Worm (Caenorhabditis elegans) whole organism, midembryonic: ENCODE results near the gene dyf-4.

Source experiments
- T22C8.4 ChIP-seq: fragments of 200-800 bp; sonication (Bioruptor generic); IDR thresholded peaks from 2 replicates; pipeline ENCODE4 v1.3.6; 2022; ENCODE audit warnings: missing genetic modification characterization, missing compliant biosample characterization
- cog-1 ChIP-seq: sonication (generic microtip); optimal IDR thresholded peaks from 2 replicates; lab custom pipeline; 2016; ENCODE audit warnings: missing genetic modification characterization, missing compliant biosample characterization
- flt-1 ChIP-seq: fragments of 200-800 bp; sonication (Bioruptor generic); IDR thresholded peaks from 2 replicates; pipeline ENCODE4 v1.3.6; 2022; ENCODE audit warnings: missing genetic modification characterization, missing compliant biosample characterization
- klf-2 ChIP-seq: fragments of 200-800 bp; sonication (Bioruptor generic); conservative IDR thresholded peaks from 2 replicates; pipeline ENCODE4 v1.3.6; 2022; ENCODE audit warnings: missing genetic modification reagents, missing genetic modification characterization, missing compliant biosample characterization
- med-1 ChIP-seq: sonication (generic microtip); optimal IDR thresholded peaks from 2 replicates; lab custom pipeline; 2017; ENCODE audit warnings: missing genetic modification characterization, mild to moderate bottlenecking, missing compliant biosample characterization, antibody characterized with exemption, missing genetic modification reagents; ENCODE audit not compliant: insufficient read depth
- ref-1 ChIP-seq: fragments of 200-800 bp; sonication (Bioruptor generic); conservative IDR thresholded peaks from 2 replicates; pipeline ENCODE4 v1.3.6; 2022; ENCODE audit warnings: missing genetic modification reagents, missing genetic modification characterization, missing compliant biosample characterization
- tab-1 ChIP-seq: fragments of 200-800 bp; sonication (Bioruptor generic); IDR thresholded peaks from 2 replicates; pipeline ENCODE4 v1.3.6; 2022; ENCODE audit warnings: missing genetic modification characterization, missing compliant biosample characterization
- ztf-23 ChIP-seq: fragments of 200-800 bp; sonication (Bioruptor generic); IDR thresholded peaks from 2 replicates; pipeline ENCODE4 v1.3.6; 2022; ENCODE audit warnings: missing genetic modification reagents, missing genetic modification characterization, missing compliant biosample characterization
- ztf-29 ChIP-seq: fragments of 200-800 bp; sonication (Bioruptor generic); IDR thresholded peaks from 2 replicates; pipeline ENCODE4 v1.3.6; 2022; ENCODE audit warnings: missing genetic modification reagents, missing genetic modification characterization, missing compliant biosample characterization

ce11 chrV:12497725-12498263 is 27.7 kb downstream of the dyf-4 start, which contains the start of the genes W04D2.4 and rbm-25:
- peak; percentile 94 for TF ChIP-seq T22C8.4 (GFP tag; lab: Robert Waterston, UW)
- TF ChIP-seq ztf-29 (GFP tag; lab: Robert Waterston, UW), result no peak
- TF ChIP-seq cog-1, result no peak
- TF ChIP-seq tab-1 (GFP tag; lab: Robert Waterston, UW), result no peak
- TF ChIP-seq klf-2 (GFP tag; lab: Robert Waterston, UW), result no peak
- no peak for TF ChIP-seq ref-1 (GFP tag; lab: Robert Waterston, UW)
- TF ChIP-seq med-1 (GFP tag; lab: Kevin White, UChicago), result no peak
- TF ChIP-seq flt-1, result no peak
- no peak for TF ChIP-seq ztf-23 (GFP tag; lab: Robert Waterston, UW)
